Fruit fly (Drosophila melanogaster) whole organism, embryonic: ENCODE data around the gene CG13390.

Experiments used
- Asciz ChIP-seq: fragments of 200-800 bp; sonication (Bioruptor generic); optimal IDR thresholded peaks from 2 replicates; lab custom pipeline; 2017; ENCODE audit warnings: missing biosample characterization, mild to moderate bottlenecking, missing genetic modification characterization, missing genetic modification reagents
- CG10654 ChIP-seq: fragments of 200-800 bp; sonication (Bioruptor generic); optimal IDR thresholded peaks from 2 replicates; lab custom pipeline; 2016; ENCODE audit warnings: missing biosample characterization, missing genetic modification characterization
- CG12155 ChIP-seq: fragments of 200-800 bp; sonication (Bioruptor generic); optimal IDR thresholded peaks from 3 replicates; lab custom pipeline; 2016; ENCODE audit warnings: missing biosample characterization, missing genetic modification characterization
- CG12769 ChIP-seq: fragments of 200-800 bp; sonication (Bioruptor generic); optimal IDR thresholded peaks from 2 replicates; lab custom pipeline; 2019; ENCODE audit warnings: missing biosample characterization, mild to moderate bottlenecking, missing genetic modification characterization, moderate library complexity
- CG14050 ChIP-seq: fragments of 200-800 bp; sonication (Bioruptor generic); IDR thresholded peaks from 3 replicates; pipeline ENCODE4 v1.3.6; 2022; ENCODE audit warnings: missing biosample characterization, missing genetic modification characterization
- CG14965 ChIP-seq: fragments of 200-800 bp; sonication (Bioruptor generic); optimal IDR thresholded peaks from 2 replicates; lab custom pipeline; 2016; ENCODE audit warnings: missing biosample characterization, missing genetic modification characterization, borderline replicate concordance
- CG16815 ChIP-seq: fragments of 200-800 bp; sonication (Bioruptor generic); optimal IDR thresholded peaks from 3 replicates; lab custom pipeline; 2017; ENCODE audit warnings: missing biosample characterization, mild to moderate bottlenecking, missing genetic modification characterization
- CG17385 ChIP-seq: fragments of 200-800 bp; sonication (Bioruptor generic); optimal IDR thresholded peaks from 3 replicates; lab custom pipeline; 2018; ENCODE audit warnings: missing biosample characterization, mild to moderate bottlenecking, missing genetic modification characterization
- CG2889 ChIP-seq: fragments of 200-800 bp; sonication (Bioruptor generic); IDR thresholded peaks from 3 replicates; pipeline ENCODE4 v1.3.6; 2022; ENCODE audit warnings: missing biosample characterization, missing genetic modification characterization
- CG3163 ChIP-seq: fragments of 200-800 bp; sonication (Bioruptor generic); optimal IDR thresholded peaks from 3 replicates; lab custom pipeline; 2016; ENCODE audit warnings: missing biosample characterization, missing genetic modification characterization
- CG32532 ChIP-seq: fragments of 200-800 bp; sonication (Bioruptor generic); IDR thresholded peaks from 2 replicates; pipeline ENCODE4 v1.3.6; 2022; ENCODE audit warnings: missing biosample characterization, missing genetic modification characterization
- CG3281 ChIP-seq: fragments of 200-800 bp; sonication (Bioruptor generic); optimal IDR thresholded peaks from 3 replicates; lab custom pipeline; 2017; ENCODE audit warnings: missing biosample characterization, mild to moderate bottlenecking, missing genetic modification characterization
- CG33213 ChIP-seq: fragments of 200-800 bp; sonication (Bioruptor generic); optimal IDR thresholded peaks from 3 replicates; lab custom pipeline; 2016; ENCODE audit warnings: missing biosample characterization, missing genetic modification characterization
- CG8924 ChIP-seq: fragments of 200-800 bp; optimal IDR thresholded peaks from 3 replicates; lab custom pipeline; 2019; ENCODE audit warnings: missing biosample characterization, mild to moderate bottlenecking, missing genetic modification characterization, moderate library complexity
- D19B ChIP-seq: fragments of 200-800 bp; sonication (Bioruptor generic); optimal IDR thresholded peaks from 2 replicates; lab custom pipeline; 2017; ENCODE audit warnings: missing biosample characterization, mild to moderate bottlenecking, missing genetic modification characterization
- Elba2 ChIP-seq: fragments of 200-800 bp; sonication (Bioruptor generic); optimal IDR thresholded peaks from 3 replicates; lab custom pipeline; 2016; ENCODE audit warnings: missing biosample characterization, missing genetic modification characterization
- Hand ChIP-seq: fragments of 200-800 bp; sonication (Bioruptor generic); optimal IDR thresholded peaks from 2 replicates; lab custom pipeline; 2017; ENCODE audit warnings: mild to moderate bottlenecking, missing biosample characterization, missing genetic modification reagents, missing genetic modification characterization
- Meics ChIP-seq: fragments of 200-800 bp; sonication (Bioruptor generic); optimal IDR thresholded peaks from 2 replicates; lab custom pipeline; 2017; ENCODE audit warnings: missing biosample characterization, mild to moderate bottlenecking, missing genetic modification characterization
- Ptx1 ChIP-seq: fragments of 200-800 bp; sonication (Bioruptor generic); IDR thresholded peaks from 2 replicates; pipeline ENCODE4 v1.3.6; 2022; ENCODE audit warnings: missing biosample characterization, missing genetic modification characterization
- Usf ChIP-seq: fragments of 200-800 bp; sonication (Bioruptor generic); optimal IDR thresholded peaks from 2 replicates; lab custom pipeline; 2017; ENCODE audit warnings: missing genotype, missing biosample characterization, missing genetic modification characterization
- Xrp1 ChIP-seq: fragments of 200-800 bp; sonication (Bioruptor generic); IDR thresholded peaks from 2 replicates; pipeline ENCODE4 v1.3.6; 2022; ENCODE audit warnings: missing biosample characterization, missing genetic modification characterization
- br ChIP-seq: fragments of >200 bp; optimal IDR thresholded peaks from 2 replicates; lab custom pipeline; 2017
- chm ChIP-seq: fragments of 200-800 bp; sonication (Bioruptor generic); IDR thresholded peaks from 2 replicates; pipeline ENCODE4 v1.3.6; 2022; ENCODE audit warnings: missing biosample characterization, missing genetic modification characterization
- fd96Cb ChIP-seq: fragments of 200-800 bp; sonication (Bioruptor generic); optimal IDR thresholded peaks from 2 replicates; lab custom pipeline; 2018; ENCODE audit warnings: missing biosample characterization, mild to moderate bottlenecking, missing genetic modification characterization, moderate library complexity
- gce ChIP-seq: fragments of 200-800 bp; sonication (Bioruptor generic); IDR thresholded peaks from 3 replicates; pipeline ENCODE4 v1.3.6; 2022; ENCODE audit warnings: missing biosample characterization, missing genetic modification characterization
- grn ChIP-seq: fragments of 200-800 bp; sonication (Bioruptor generic); optimal IDR thresholded peaks from 3 replicates; lab custom pipeline; 2017; ENCODE audit warnings: missing biosample characterization, missing genetic modification characterization
- gro ChIP-seq: fragments of 200-800 bp; sonication (Bioruptor generic); optimal IDR thresholded peaks from 2 replicates; lab custom pipeline; 2016; ENCODE audit warnings: missing biosample characterization, missing genetic modification characterization
- gsb ChIP-seq: fragments of 200-800 bp; sonication (Bioruptor generic); IDR thresholded peaks from 2 replicates; pipeline ENCODE4 v1.3.6; 2022; ENCODE audit warnings: missing biosample characterization, missing genetic modification characterization
- hkb ChIP-seq, 2 experiments: fragments of 200-800 bp in 1 of 2; fragments of >200 bp in 1 of 2; sonication (Bioruptor generic) in 1 of 2; IDR thresholded peaks in 1 of 2; optimal IDR thresholded peaks in 1 of 2; 2 replicates each; pipeline versions ENCODE4 v1.3.6 to Lab custom; 2017 to 2022; ENCODE audit warnings: missing biosample characterization in 1 of 2, missing genetic modification characterization in 1 of 2
- jumu ChIP-seq: fragments of 200-800 bp; sonication (Bioruptor generic); optimal IDR thresholded peaks from 3 replicates; lab custom pipeline; 2016; ENCODE audit warnings: missing biosample characterization, missing genetic modification characterization
- klu ChIP-seq: fragments of 200-800 bp; sonication (Bioruptor generic); IDR thresholded peaks from 2 replicates; pipeline ENCODE4 v1.3.6; 2022; ENCODE audit warnings: missing biosample characterization, missing genetic modification characterization
- lab ChIP-seq: fragments of 200-800 bp; sonication (Bioruptor generic); optimal IDR thresholded peaks from 3 replicates; lab custom pipeline; 2017; ENCODE audit warnings: missing biosample characterization, missing genetic modification characterization, mild to moderate bottlenecking, moderate library complexity, missing genetic modification reagents
- mld ChIP-seq: fragments of 200-800 bp; sonication (Bioruptor generic); IDR thresholded peaks from 3 replicates; pipeline ENCODE4 v1.3.6; 2022; ENCODE audit warnings: missing biosample characterization, missing genetic modification characterization; ENCODE audit not compliant: partially characterized antibody
- pho ChIP-seq: fragments of 200-800 bp; sonication (Bioruptor generic); optimal IDR thresholded peaks from 2 replicates; lab custom pipeline; 2016; ENCODE audit warnings: missing biosample characterization, missing genetic modification characterization
- phol ChIP-seq: fragments of 200-800 bp; sonication (Bioruptor generic); optimal IDR thresholded peaks from 3 replicates; lab custom pipeline; 2018; ENCODE audit warnings: missing biosample characterization, mild to moderate bottlenecking, missing genetic modification characterization, moderate library complexity
- pzg ChIP-seq: fragments of 200-800 bp; sonication (Bioruptor generic); optimal IDR thresholded peaks from 3 replicates; lab custom pipeline; 2018; ENCODE audit warnings: missing biosample characterization, mild to moderate bottlenecking, missing genetic modification characterization, moderate library complexity
- ranshi ChIP-seq: fragments of 200-800 bp; sonication (Bioruptor generic); IDR thresholded peaks from 2 replicates; pipeline ENCODE4 v1.3.6; 2022; ENCODE audit warnings: missing biosample characterization, missing genetic modification characterization
- salm ChIP-seq: fragments of 200-800 bp; sonication (Bioruptor generic); optimal IDR thresholded peaks from 2 replicates; lab custom pipeline; 2018; ENCODE audit warnings: missing biosample characterization, mild to moderate bottlenecking, missing genetic modification characterization
- slbo ChIP-seq: fragments of 200-800 bp; sonication (Bioruptor generic); IDR thresholded peaks from 2 replicates; pipeline ENCODE4 v1.3.6; 2022; ENCODE audit warnings: missing biosample characterization, missing genetic modification characterization
- slp2 ChIP-seq: fragments of 200-800 bp; sonication (Bioruptor generic); optimal IDR thresholded peaks from 2 replicates; lab custom pipeline; 2016; ENCODE audit warnings: missing biosample characterization, missing genetic modification characterization
- sr ChIP-seq: fragments of 200-800 bp; sonication (Bioruptor generic); IDR thresholded peaks from 3 replicates; pipeline ENCODE4 v1.3.6; 2022; ENCODE audit warnings: missing biosample characterization, missing genetic modification characterization
- stc ChIP-seq: fragments of 200-800 bp; sonication (Bioruptor generic); IDR thresholded peaks from 2 replicates; pipeline ENCODE4 v1.3.6; 2022; ENCODE audit warnings: missing biosample characterization, missing genetic modification characterization
- tgo ChIP-seq: fragments of 200-800 bp; sonication (Bioruptor generic); IDR thresholded peaks from 3 replicates; pipeline ENCODE4 v1.3.6; 2022; ENCODE audit warnings: missing biosample characterization, missing genetic modification characterization
- trem ChIP-seq: fragments of 200-800 bp; optimal IDR thresholded peaks from 3 replicates; lab custom pipeline; 2019; ENCODE audit warnings: missing biosample characterization, mild to moderate bottlenecking, missing genetic modification characterization, moderate library complexity
- unc-4 ChIP-seq: fragments of 200-800 bp; sonication (Bioruptor generic); IDR thresholded peaks from 2 replicates; pipeline ENCODE4 v1.3.6; 2022; ENCODE audit warnings: missing biosample characterization, missing genetic modification characterization; ENCODE audit not compliant: partially characterized antibody
- usp ChIP-seq: fragments of >200 bp; optimal IDR thresholded peaks from 2 replicates; lab custom pipeline; 2017; ENCODE audit warnings: missing biosample characterization, missing genetic modification characterization
- vnd ChIP-seq: fragments of 200-800 bp; sonication (Bioruptor generic); IDR thresholded peaks from 3 replicates; pipeline ENCODE4 v1.3.6; 2022; ENCODE audit warnings: missing biosample characterization, missing genetic modification characterization; ENCODE audit not compliant: partially characterized antibody
- zfh1 ChIP-seq: fragments of 200-800 bp; sonication (Bioruptor generic); IDR thresholded peaks from 3 replicates; pipeline ENCODE4 v1.3.6; 2022; ENCODE audit warnings: missing biosample characterization, missing genetic modification characterization
- zfh2 ChIP-seq: fragments of 200-800 bp; sonication (Bioruptor generic); optimal IDR thresholded peaks from 2 replicates; lab custom pipeline; 2016; ENCODE audit warnings: missing biosample characterization, missing genetic modification characterization

The CG13390 gene

dm6 chr2L:8403286-8404270 is 27.0 kb upstream of the CG13390 start, which contains the start of gene emb (continued):
- TF ChIP-seq CG10654 (GFP tag; lab: Kevin White, UChicago) (peak; percentile 7), CG32532 (GFP tag; lab: Robert Waterston, UW) (peak; percentile 39; the same call in 1 of the 2 replicates), CG12155 (GFP tag; lab: Kevin White, UChicago) (peak; percentile 28), CG12769 (tag; lab: Kevin White, UChicago) (no peak), gro (no peak), mld (GFP tag; lab: Robert Waterston, UW) (peak; percentile 99), CG33213 (GFP tag; lab: Kevin White, UChicago) (peak; percentile 89), br (lab: Kevin White, UChicago) (no peak), slbo (GFP tag; lab: Robert Waterston, UW) (peak; percentile 55), gce (GFP tag; lab: Robert Waterston, UW) (no peak), jumu (GFP tag; lab: Kevin White, UChicago) (peak; percentile 58), usp (GFP tag; lab: Kevin White, UChicago) (no peak), slp2 (GFP tag; lab: Kevin White, UChicago) (peak; percentile 27), phol (peak; percentile 68), zfh2 (GFP tag; lab: Kevin White, UChicago) (peak; percentile 60), ranshi (GFP tag; lab: Robert Waterston, UW) (0 out of 2 replicates have a peak, but pooled peaks have one; percentile 17), Elba2 (peak; percentile 14), stc (GFP tag; lab: Robert Waterston, UW) (no peak), Asciz (GFP tag; lab: Kevin White, UChicago) (no peak), vnd (GFP tag; lab: Robert Waterston, UW) (peak; percentile 97), CG2889 (no peak), CG16815 (GFP tag; lab: Kevin White, UChicago) (no peak), CG14965 (GFP tag; lab: Kevin White, UChicago) (no peak), gsb (GFP tag; lab: Robert Waterston, UW) (no peak), D19B (GFP tag; lab: Kevin White, UChicago) (no peak), CG3163 (GFP tag; lab: Kevin White, UChicago) (peak; percentile 24), fd96Cb (tag; lab: Kevin White, UChicago) (peak; percentile 7), hkb (optimal IDR thresholded peaks at IDR 0.05; lab: Kevin White, UChicago) (no peak), hkb (GFP tag; IDR thresholded peaks at IDR 0.05; lab: Robert Waterston, UW) (no peak), CG17385 (peak; percentile 85), CG3281 (GFP tag; lab: Kevin White, UChicago) (peak; percentile 73), Xrp1 (GFP tag; lab: Robert Waterston, UW) (peak; percentile 37; the same call in 1 of the 2 replicates), CG8924 (peak; percentile 44), pho (GFP tag; lab: Kevin White, UChicago) (peak; percentile 65), pzg (GFP tag; lab: Kevin White, UChicago) (peak; percentile 97), zfh1 (GFP tag; lab: Robert Waterston, UW) (peak; percentile 36; the same call in 1 of the 3 replicates), sr (no peak), lab (GFP tag; lab: Kevin White, UChicago) (no peak), Hand (no peak), Ptx1 (GFP tag; lab: Robert Waterston, UW) (0 out of 2 replicates have a peak, but pooled peaks have one; percentile 2), Usf (GFP tag; lab: Kevin White, UChicago) (no peak), unc-4 (GFP tag; lab: Robert Waterston, UW) (peak; percentile 87), klu (GFP tag; lab: Robert Waterston, UW) (no peak), chm (GFP tag; lab: Robert Waterston, UW) (peak; percentile 17; the same call in 1 of the 2 replicates), CG14050 (GFP tag; lab: Robert Waterston, UW) (no peak), grn (GFP tag; lab: Kevin White, UChicago) (no peak), tgo (no peak), trem (tag; lab: Kevin White, UChicago) (peak; percentile 68), Meics (GFP tag; lab: Kevin White, UChicago) (peak; percentile 45), salm (tag; lab: Kevin White, UChicago) (no peak)
